Fruit fly (Drosophila melanogaster): Measurements from ENCODE around the gene CG12155.

The CG12155 gene

DNA sequence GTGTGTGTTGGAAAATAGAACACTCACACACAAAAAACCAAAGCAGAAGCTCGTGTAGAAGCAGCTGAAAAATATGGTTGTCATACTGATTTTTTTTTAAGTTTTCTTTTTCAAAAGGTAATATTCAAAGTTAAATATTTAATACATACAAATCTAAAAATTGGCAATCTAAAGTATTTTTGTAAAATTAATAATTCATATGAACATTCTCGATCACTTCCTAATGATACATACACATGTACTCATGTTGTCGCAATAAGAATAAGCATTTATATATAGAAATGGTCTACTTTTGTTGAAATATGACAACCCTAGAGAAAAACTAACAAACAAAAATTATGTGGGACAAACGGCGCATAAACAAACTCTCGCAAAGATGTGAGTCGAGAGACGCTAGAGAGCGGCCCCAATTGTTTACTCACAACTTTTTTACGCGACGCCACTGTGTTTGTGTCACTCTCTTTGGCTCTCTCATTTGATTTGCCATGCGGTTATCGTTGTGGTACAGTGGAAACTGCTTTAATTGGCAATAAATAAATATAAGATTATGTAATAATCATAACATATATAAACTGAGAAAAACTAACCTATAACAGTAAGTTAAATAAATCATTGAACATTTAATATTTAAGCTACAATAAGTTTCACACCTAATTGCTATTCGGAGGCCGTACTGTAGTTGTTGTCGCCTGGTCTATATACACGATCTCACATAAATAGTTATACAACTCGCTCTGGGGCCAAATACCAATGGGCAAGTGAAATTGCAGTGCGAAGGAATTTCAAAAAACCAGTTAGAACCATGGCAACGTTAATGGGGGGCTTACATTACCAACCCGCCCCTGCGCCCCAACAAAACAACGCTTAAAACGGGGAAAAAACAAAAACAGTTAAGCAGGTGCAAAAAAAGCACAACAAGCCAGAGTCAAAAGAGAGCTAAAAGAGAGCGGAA lies 21.9 kb upstream of the CG12155 start (continued):
- TF ChIP-seq lola (GFP tag; optimal IDR thresholded peaks at IDR 0.05) (peak in 1 of 3 experiments; percentile 91), CG11456 (GFP tag; IDR thresholded peaks at IDR 0.05) (peak; percentile 98), CG17829 (tag; optimal IDR thresholded peaks at IDR 0.05) (peak; percentile 98), YL-1 (GFP tag; optimal IDR thresholded peaks at IDR 0.05) (peak; percentile 90), mam (GFP tag; optimal IDR thresholded peaks at IDR 0.05) (peak; percentile 71), CG7928 (GFP tag; optimal IDR thresholded peaks at IDR 0.05) (peak; percentile 78), lab (GFP tag; optimal IDR thresholded peaks at IDR 0.05) (peak; percentile 99), scrt (GFP tag; optimal IDR thresholded peaks at IDR 0.05) (peak; percentile 97), otp (GFP tag; IDR thresholded peaks at IDR 0.05) (peak; percentile 98), Hey (tag; optimal IDR thresholded peaks at IDR 0.05) (peak; percentile 87), CG17359 (tag; optimal IDR thresholded peaks at IDR 0.05) (peak; percentile 99), gsb (GFP tag; IDR thresholded peaks at IDR 0.05) (peak; percentile 98), CG15073 (GFP tag; optimal IDR thresholded peaks at IDR 0.05) (peak; percentile 90), Poxn (GFP tag; IDR thresholded peaks at IDR 0.05) (peak; percentile 94), gcm2 (GFP tag; optimal IDR thresholded peaks at IDR 0.05) (peak; percentile 5), CG17361 (GFP tag; IDR thresholded peaks at IDR 0.05) (peak; percentile 98), CG3995 (GFP tag; optimal IDR thresholded peaks at IDR 0.05) (peak; percentile 77), Oaz (GFP tag; IDR thresholded peaks at IDR 0.05) (peak; percentile 98), slp2 (GFP tag; optimal IDR thresholded peaks at IDR 0.05) (peak; percentile 76), cg (GFP tag; optimal IDR thresholded peaks at IDR 0.05) (peak; percentile 57), wdn (GFP tag; IDR thresholded peaks at IDR 0.05) (peak; percentile 98), CG4617 (GFP tag; optimal IDR thresholded peaks at IDR 0.05; ENCODE audit: borderline replicate concordance) (peak; percentile 90), HLH54F (GFP tag; optimal IDR thresholded peaks at IDR 0.05) (peak; percentile 81), CG2875 (GFP tag; optimal IDR thresholded peaks at IDR 0.05) (peak; percentile 90), grau (tag; optimal IDR thresholded peaks at IDR 0.05) (peak; percentile 100), CG32532 (GFP tag; IDR thresholded peaks at IDR 0.05) (peak; percentile 99), CG11398 (GFP tag; optimal IDR thresholded peaks at IDR 0.05) (peak; percentile 48), CG13123 (GFP tag; optimal IDR thresholded peaks at IDR 0.05) (peak; percentile 92), HmgD (GFP tag; optimal IDR thresholded peaks at IDR 0.05) (no peak), CG3847 (GFP tag; IDR thresholded peaks at IDR 0.05) (peak; percentile 99), CG10979 (tag; optimal IDR thresholded peaks at IDR 0.05) (peak; percentile 96), C15 (GFP tag; IDR thresholded peaks at IDR 0.05) (peak; percentile 93), CG30020 (tag; optimal IDR thresholded peaks at IDR 0.05) (peak; percentile 88), Bteb2 (GFP tag; optimal IDR thresholded peaks at IDR 0.05) (peak; percentile 64), Hand (GFP tag; optimal IDR thresholded peaks at IDR 0.05) (peak; percentile 99), abd-A (tag; optimal IDR thresholded peaks at IDR 0.05) (peak; percentile 98), lbe (GFP tag; optimal IDR thresholded peaks at IDR 0.05) (peak; percentile 96), Dip3 (GFP tag; optimal IDR thresholded peaks at IDR 0.05) (peak; percentile 82), fd102C (GFP tag; optimal IDR thresholded peaks at IDR 0.05) (peak; percentile 60), Eip74EF (GFP tag; optimal IDR thresholded peaks at IDR 0.05) (peak in 1 of 2 experiments; percentile 97), CG2116 (GFP tag; optimal IDR thresholded peaks at IDR 0.05) (peak; percentile 73), CG18619 (GFP tag; optimal IDR thresholded peaks at IDR 0.05) (peak; percentile 96), Lhr (GFP tag; optimal IDR thresholded peaks at IDR 0.05) (peak; percentile 82), CG13624 (GFP tag; optimal IDR thresholded peaks at IDR 0.05) (peak; percentile 48), bsh (GFP tag; optimal IDR thresholded peaks at IDR 0.05) (peak; percentile 97 to 98), gt (GFP tag; IDR thresholded peaks at IDR 0.05) (peak; percentile 94), peb (GFP tag; IDR thresholded peaks at IDR 0.05) (peak; percentile 97), croc (GFP tag; conservative IDR thresholded peaks at IDR 0.05) (peak; percentile 96)

Data from whole organism, embryonic.